Fruit fly (Drosophila melanogaster) whole organism, embryonic: ENCODE measurements around the gene CG3078.
A peak's percentile ranks its signal among the peaks of the same experiment; 100 is the strongest.

Source experiments
- BEAF-32 ChIP-seq: fragments of 200-800 bp; sonication (Bioruptor generic); optimal IDR thresholded peaks from 3 replicates; lab custom pipeline; 2017; ENCODE audit warnings: missing biosample characterization, missing genetic modification characterization, mild to moderate bottlenecking, moderate library complexity, missing genetic modification reagents
- Bdp1 ChIP-seq: fragments of 200-800 bp; sonication (Bioruptor generic); optimal IDR thresholded peaks from 3 replicates; lab custom pipeline; 2016; ENCODE audit warnings: missing biosample characterization, missing genetic modification characterization
- CG10147 ChIP-seq: fragments of 200-800 bp; sonication (Bioruptor generic); optimal IDR thresholded peaks from 2 replicates; lab custom pipeline; 2019; ENCODE audit warnings: missing biosample characterization, mild to moderate bottlenecking, missing genetic modification characterization, moderate library complexity
- CG12299 ChIP-seq: fragments of 200-800 bp; sonication (Bioruptor generic); optimal IDR thresholded peaks from 2 replicates; lab custom pipeline; 2018; ENCODE audit warnings: missing biosample characterization, mild to moderate bottlenecking, missing genetic modification characterization
- CG12391 ChIP-seq: fragments of 200-800 bp; sonication (Bioruptor generic); optimal IDR thresholded peaks from 3 replicates; lab custom pipeline; 2018; ENCODE audit warnings: missing biosample characterization, mild to moderate bottlenecking, missing genetic modification characterization, moderate library complexity
- CG14441 ChIP-seq: fragments of 200-800 bp; sonication (Bioruptor generic); IDR thresholded peaks from 2 replicates; pipeline ENCODE4 v1.3.6; 2022; ENCODE audit warnings: missing biosample characterization, missing genetic modification characterization
- CG14710 ChIP-seq: fragments of 200-800 bp; sonication (Bioruptor generic); optimal IDR thresholded peaks from 3 replicates; lab custom pipeline; 2019; ENCODE audit warnings: missing biosample characterization, mild to moderate bottlenecking, missing genetic modification characterization, moderate library complexity
- CG1792 ChIP-seq: fragments of 200-800 bp; sonication (Bioruptor generic); optimal IDR thresholded peaks from 2 replicates; lab custom pipeline; 2016; ENCODE audit warnings: missing biosample characterization, missing genetic modification characterization
- CG2875 ChIP-seq: fragments of 200-800 bp; sonication (Bioruptor generic); optimal IDR thresholded peaks from 2 replicates; lab custom pipeline; 2017; ENCODE audit warnings: missing biosample characterization, mild to moderate bottlenecking, missing genetic modification characterization, missing genetic modification reagents
- CG30403 ChIP-seq: fragments of 200-800 bp; sonication (Bioruptor generic); optimal IDR thresholded peaks from 3 replicates; lab custom pipeline; 2016; ENCODE audit warnings: missing biosample characterization, missing genetic modification characterization
- CG32532 ChIP-seq: fragments of 200-800 bp; sonication (Bioruptor generic); IDR thresholded peaks from 2 replicates; pipeline ENCODE4 v1.3.6; 2022; ENCODE audit warnings: missing biosample characterization, missing genetic modification characterization
- CG33213 ChIP-seq: fragments of 200-800 bp; sonication (Bioruptor generic); optimal IDR thresholded peaks from 3 replicates; lab custom pipeline; 2016; ENCODE audit warnings: missing biosample characterization, missing genetic modification characterization
- CG34376 ChIP-seq: fragments of 200-800 bp; sonication (Bioruptor generic); optimal IDR thresholded peaks from 2 replicates; lab custom pipeline; 2018; ENCODE audit warnings: missing biosample characterization, mild to moderate bottlenecking, missing genetic modification characterization
- CG3726 ChIP-seq: fragments of 200-800 bp; sonication (Bioruptor generic); IDR thresholded peaks from 3 replicates; pipeline ENCODE4, ENCODE4 v1.3.6; 2022; ENCODE audit warnings: missing biosample characterization, missing genetic modification characterization
- CG7556 ChIP-seq: fragments of 200-800 bp; sonication (Bioruptor generic); optimal IDR thresholded peaks from 2 replicates; lab custom pipeline; 2017; ENCODE audit warnings: missing biosample characterization, mild to moderate bottlenecking, missing genetic modification characterization
- CG9932 ChIP-seq: fragments of 200-800 bp; sonication (Bioruptor generic); IDR thresholded peaks from 2 replicates; pipeline ENCODE4 v1.3.6; 2022; ENCODE audit warnings: missing biosample characterization, missing genetic modification characterization
- CHES-1-like ChIP-seq: fragments of 200-800 bp; sonication (Bioruptor generic); optimal IDR thresholded peaks from 2 replicates; lab custom pipeline; 2016; ENCODE audit warnings: missing biosample characterization, missing genetic modification characterization
- Chrac-16 ChIP-seq: fragments of 200-800 bp; sonication (Bioruptor generic); optimal IDR thresholded peaks from 3 replicates; lab custom pipeline; 2016; ENCODE audit warnings: missing biosample characterization, missing genetic modification characterization
- Dip2 ChIP-seq: fragments of 200-800 bp; sonication (Bioruptor generic); IDR thresholded peaks from 2 replicates; pipeline ENCODE4 v1.3.6; 2022; ENCODE audit warnings: missing biosample characterization, missing genetic modification characterization
- Dip3 ChIP-seq: fragments of 200-800 bp; sonication (Bioruptor generic); optimal IDR thresholded peaks from 3 replicates; lab custom pipeline; 2016; ENCODE audit warnings: missing biosample characterization, missing genetic modification characterization
- Dref ChIP-seq: fragments of 200-800 bp; sonication (Bioruptor generic); IDR thresholded peaks from 2 replicates; pipeline ENCODE4 v1.3.6; 2022; ENCODE audit warnings: missing biosample characterization, missing genetic modification characterization
- ERR ChIP-seq: fragments of 200-800 bp; sonication (Bioruptor generic); optimal IDR thresholded peaks from 2 replicates; lab custom pipeline; 2016; ENCODE audit warnings: missing biosample characterization, missing genetic modification characterization
- Gsc ChIP-seq: fragments of 200-800 bp; sonication (Bioruptor generic); IDR thresholded peaks from 2 replicates; pipeline ENCODE4 v1.3.6; 2022; ENCODE audit warnings: missing biosample characterization, missing genetic modification characterization
- HmgD ChIP-seq: fragments of 200-800 bp; sonication (Bioruptor generic); optimal IDR thresholded peaks from 3 replicates; lab custom pipeline; 2016; ENCODE audit warnings: missing biosample characterization, missing genetic modification characterization
- Hr3 ChIP-seq: fragments of 200-800 bp; sonication (Bioruptor generic); optimal IDR thresholded peaks from 3 replicates; lab custom pipeline; 2016; ENCODE audit warnings: missing biosample characterization, missing genetic modification characterization
- Nf-YA ChIP-seq: fragments of 200-800 bp; sonication (Bioruptor generic); IDR thresholded peaks from 2 replicates; pipeline ENCODE4 v1.3.6; 2022; ENCODE audit warnings: missing biosample characterization, missing genetic modification characterization
- PHDP ChIP-seq: fragments of 200-800 bp; sonication (Bioruptor generic); optimal IDR thresholded peaks from 3 replicates; lab custom pipeline; 2018; ENCODE audit warnings: missing biosample characterization, mild to moderate bottlenecking, missing genetic modification characterization, moderate library complexity
- Sry-β ChIP-seq: fragments of 200-800 bp; sonication (Bioruptor generic); optimal IDR thresholded peaks from 2 replicates; lab custom pipeline; 2018; ENCODE audit warnings: missing biosample characterization, mild to moderate bottlenecking, missing genetic modification characterization, moderate library complexity
- az2 ChIP-seq: fragments of 200-800 bp; sonication (Bioruptor generic); optimal IDR thresholded peaks from 3 replicates; lab custom pipeline; 2016; ENCODE audit warnings: missing biosample characterization, missing genetic modification characterization
- cato ChIP-seq: fragments of 200-800 bp; sonication (Bioruptor generic); optimal IDR thresholded peaks from 2 replicates; lab custom pipeline; 2016; ENCODE audit warnings: missing biosample characterization, missing genetic modification characterization, borderline replicate concordance
- croc ChIP-seq: fragments of 200-800 bp; sonication (Bioruptor generic); conservative IDR thresholded peaks from 3 replicates; pipeline ENCODE4 v1.3.6; 2022; ENCODE audit warnings: missing biosample characterization, missing genetic modification characterization
- crp ChIP-seq, 2 experiments: fragments of 200-800 bp; sonication (Bioruptor generic); optimal IDR thresholded peaks; 2 replicates in 1 of 2; 3 replicates in 1 of 2; lab custom pipeline; 2017; ENCODE audit warnings: missing biosample characterization in 2 of 2, missing genetic modification characterization in 2 of 2, mild to moderate bottlenecking in 1 of 2, moderate library complexity in 1 of 2
- dati ChIP-seq: fragments of 200-800 bp; sonication (Bioruptor generic); IDR thresholded peaks from 2 replicates; pipeline ENCODE4 v1.3.6; 2022; ENCODE audit warnings: missing biosample characterization, missing genetic modification characterization
- gem ChIP-seq: fragments of 200-800 bp; sonication (Bioruptor generic); optimal IDR thresholded peaks from 2 replicates; lab custom pipeline; 2019; ENCODE audit warnings: missing biosample characterization, mild to moderate bottlenecking, missing genetic modification characterization, moderate library complexity
- gt ChIP-seq: fragments of 200-800 bp; sonication (Bioruptor generic); IDR thresholded peaks from 2 replicates; pipeline ENCODE4 v1.3.6; 2022; ENCODE audit warnings: missing biosample characterization, missing genetic modification characterization
- ham ChIP-seq: fragments of 200-800 bp; sonication (Bioruptor generic); IDR thresholded peaks from 2 replicates; pipeline ENCODE4 v1.3.6; 2022; ENCODE audit warnings: missing biosample characterization, missing genetic modification characterization
- maf-S ChIP-seq: fragments of 200-800 bp; sonication (Bioruptor generic); optimal IDR thresholded peaks from 2 replicates; lab custom pipeline; 2016; ENCODE audit warnings: missing biosample characterization, missing genetic modification characterization
- nau ChIP-seq: fragments of 200-800 bp; sonication (Bioruptor generic); optimal IDR thresholded peaks from 3 replicates; lab custom pipeline; 2017; ENCODE audit warnings: missing biosample characterization, mild to moderate bottlenecking, missing genetic modification characterization, missing genetic modification reagents
- nmo ChIP-seq: fragments of 200-800 bp; sonication (Bioruptor generic); optimal IDR thresholded peaks from 2 replicates; lab custom pipeline; 2018; ENCODE audit warnings: missing biosample characterization, mild to moderate bottlenecking, missing genetic modification characterization, moderate library complexity
- pan ChIP-seq, 4 experiments: fragments of >200 bp in 3 of 4; fragments of 200-800 bp in 1 of 4; sonication (Bioruptor generic) in 1 of 4; optimal IDR thresholded peaks in 3 of 4; IDR thresholded peaks in 1 of 4; 2 replicates each; pipeline versions ENCODE4 v1.3.6 to Lab custom; 2017 to 2022; ENCODE audit warnings: missing biosample characterization in 2 of 4, missing genetic modification characterization in 2 of 4, mixed read lengths in 1 of 4
- phol ChIP-seq: fragments of 200-800 bp; sonication (Bioruptor generic); optimal IDR thresholded peaks from 3 replicates; lab custom pipeline; 2018; ENCODE audit warnings: missing biosample characterization, mild to moderate bottlenecking, missing genetic modification characterization, moderate library complexity
- pzg ChIP-seq: fragments of 200-800 bp; sonication (Bioruptor generic); optimal IDR thresholded peaks from 3 replicates; lab custom pipeline; 2018; ENCODE audit warnings: missing biosample characterization, mild to moderate bottlenecking, missing genetic modification characterization, moderate library complexity
- stc ChIP-seq: fragments of 200-800 bp; sonication (Bioruptor generic); IDR thresholded peaks from 2 replicates; pipeline ENCODE4 v1.3.6; 2022; ENCODE audit warnings: missing biosample characterization, missing genetic modification characterization
- trem ChIP-seq: fragments of 200-800 bp; optimal IDR thresholded peaks from 3 replicates; lab custom pipeline; 2019; ENCODE audit warnings: missing biosample characterization, mild to moderate bottlenecking, missing genetic modification characterization, moderate library complexity
- usp ChIP-seq: fragments of >200 bp; optimal IDR thresholded peaks from 2 replicates; lab custom pipeline; 2017; ENCODE audit warnings: missing biosample characterization, missing genetic modification characterization
- vfl ChIP-seq: fragments of 200-800 bp; sonication (Bioruptor generic); optimal IDR thresholded peaks from 2 replicates; lab custom pipeline; 2016; ENCODE audit warnings: missing biosample characterization, missing genetic modification characterization
- vnd ChIP-seq: fragments of 200-800 bp; sonication (Bioruptor generic); IDR thresholded peaks from 3 replicates; pipeline ENCODE4 v1.3.6; 2022; ENCODE audit warnings: missing biosample characterization, missing genetic modification characterization; ENCODE audit not compliant: partially characterized antibody
- yki ChIP-seq: fragments of >200 bp; optimal IDR thresholded peaks from 3 replicates; lab custom pipeline; 2018
- zfh2 ChIP-seq: fragments of 200-800 bp; sonication (Bioruptor generic); optimal IDR thresholded peaks from 2 replicates; lab custom pipeline; 2016; ENCODE audit warnings: missing biosample characterization, missing genetic modification characterization

CG3078 gene

dm6 chrX:2298708-2299370 lies 39.2 kb upstream of the CG3078 start (continued):
- TF ChIP-seq stc (GFP tag; lab: Robert Waterston, UW) (peak; percentile 83), vnd (no peak), BEAF-32 (GFP tag; lab: Kevin White, UChicago) (no peak), Bdp1 (GFP tag; lab: Kevin White, UChicago) (peak; percentile 69), vfl (peak; percentile 29), CG10147 (GFP tag; lab: Kevin White, UChicago) (peak; percentile 14), pzg (no peak), az2 (peak; percentile 84), phol (tag; lab: Kevin White, UChicago) (peak; percentile 84), nmo (GFP tag; lab: Kevin White, UChicago) (peak; percentile 88), CG34376 (GFP tag; lab: Kevin White, UChicago) (no peak), CG33213 (GFP tag; lab: Kevin White, UChicago) (peak; percentile 74), CG14710 (tag; lab: Kevin White, UChicago) (peak; percentile 83), ERR (peak; percentile 45), trem (tag; lab: Kevin White, UChicago) (peak; percentile 81), gem (tag; lab: Kevin White, UChicago) (peak; percentile 89), Nf-YA (GFP tag; lab: Robert Waterston, UW) (peak; percentile 66), nau (peak; percentile 70), CG2875 (peak; percentile 77), usp (GFP tag; lab: Kevin White, UChicago) (no peak), CG14441 (peak; percentile 73), yki (peak; percentile 11), Gsc (GFP tag; lab: Robert Waterston, UW) (no peak), CG12299 (peak; percentile 44), Dip3 (GFP tag; lab: Kevin White, UChicago) (peak; percentile 10), CG1792 (GFP tag; lab: Kevin White, UChicago) (peak; percentile 52), CHES-1-like (peak; percentile 43), CG30403 (GFP tag; lab: Kevin White, UChicago) (peak; percentile 78), Hr3 (peak; percentile 57), Sry-β (GFP tag; lab: Kevin White, UChicago) (peak; percentile 26), Dip2 (GFP tag; lab: Robert Waterston, UW) (no peak), croc (GFP tag; lab: Robert Waterston, UW) (peak; percentile 75), ham (GFP tag; lab: Robert Waterston, UW) (no peak), crp (GFP tag; optimal IDR thresholded peaks at IDR 0.05; lab: Kevin White, UChicago) (peak in 1 of 2 experiments; percentile 26), CG3726 (GFP tag; lab: Robert Waterston, UW) (0 out of 3 replicates have a peak, but pooled peaks have one; percentile 56), CG12391 (tag; lab: Kevin White, UChicago) (peak; percentile 91), Dref (GFP tag; lab: Robert Waterston, UW) (no peak), CG32532 (GFP tag; lab: Robert Waterston, UW) (peak; percentile 40; the same call in 1 of the 2 replicates), zfh2 (GFP tag; lab: Kevin White, UChicago) (no peak), CG7556 (GFP tag; lab: Kevin White, UChicago) (peak; percentile 72), pan (optimal IDR thresholded peaks at IDR 0.05; lab: Kevin White, UChicago) (no peak), pan (GFP tag; optimal IDR thresholded peaks at IDR 0.05 in 1 of 2, IDR thresholded peaks at IDR 0.05 in 1 of 2) (peak in 1 of 2 experiments; percentile 88), HmgD (peak; percentile 64), gt (peak; percentile 74), PHDP (tag; lab: Kevin White, UChicago) (peak; percentile 80), maf-S (GFP tag; lab: Kevin White, UChicago) (peak; percentile 70), cato (GFP tag; lab: Kevin White, UChicago) (peak; percentile 37), CG9932 (no peak), Chrac-16 (GFP tag; lab: Kevin White, UChicago) (peak; percentile 70), dati (peak; percentile 47; the same call in 1 of the 2 replicates)
